Worm (Caenorhabditis elegans) whole organism, L1 larva: ENCODE results near the gene swt-5.

Source experiments
- ces-1 ChIP-seq: fragments of 150-350 bp; optimal IDR thresholded peaks from 2 replicates; lab custom pipeline; 2014; ENCODE audit warnings: missing biosample characterization, missing genetic modification reagents, missing genetic modification characterization
- lir-3 ChIP-seq: sonication (generic microtip); optimal IDR thresholded peaks from 2 replicates; lab custom pipeline; 2016; ENCODE audit warnings: mild to moderate bottlenecking, missing genetic modification characterization, moderate library complexity, missing compliant biosample characterization; ENCODE audit not compliant: poor library complexity
- nhr-76 ChIP-seq: sonication (generic microtip); optimal IDR thresholded peaks from 2 replicates; lab custom pipeline; 2017; ENCODE audit warnings: missing biosample characterization, missing genetic modification characterization
- unc-130 ChIP-seq: fragments of 150-350 bp; optimal IDR thresholded peaks from 2 replicates; lab custom pipeline; 2017; ENCODE audit warnings: missing biosample characterization, missing genetic modification characterization, inconsistent platforms
- unc-62 ChIP-seq: fragments of 150-350 bp; optimal IDR thresholded peaks from 2 replicates; lab custom pipeline; 2014; ENCODE audit warnings: missing biosample characterization, missing genetic modification reagents, missing genetic modification characterization

DNA sequence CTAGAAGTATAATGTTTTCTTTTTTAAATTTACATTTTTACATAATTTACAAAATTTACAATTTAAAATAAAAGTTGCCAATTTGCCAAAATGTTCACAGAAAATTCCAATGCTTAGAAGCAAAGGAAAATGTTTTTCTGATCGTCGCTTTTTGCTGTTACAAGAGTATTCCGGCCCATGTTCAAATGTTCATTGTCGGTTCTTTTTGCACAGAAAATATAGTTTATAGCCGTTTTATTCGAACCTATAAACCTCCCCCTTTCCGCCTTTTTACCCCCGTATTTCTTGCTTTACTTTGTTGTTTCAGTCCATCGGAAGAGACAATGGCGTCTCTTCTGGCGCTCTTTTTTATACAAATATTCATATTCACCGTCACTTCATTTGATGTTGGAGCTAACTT, 33.4 kb downstream of the swt-5 start, which contains the start of gene tag-329:
- TF ChIP-seq unc-62 (GFP tag; lab: Kevin White, UChicago) (no peak), nhr-76 (tag; lab: Kevin White, UChicago) (no peak), lir-3 (no peak), unc-130 (no peak), ces-1 (no peak)
